Fruit fly (Drosophila melanogaster) whole organism, embryonic: ENCODE results near the gene CG33172.

ENCODE experiments used
- Bgb ChIP-seq: fragments of 200-800 bp; sonication (Bioruptor generic); IDR thresholded peaks from 2 replicates; pipeline ENCODE4 v1.3.6; 2022; ENCODE audit warnings: missing biosample characterization, missing genetic modification characterization; ENCODE audit not compliant: partially characterized antibody
- CG10209 ChIP-seq: fragments of 200-800 bp; sonication (Bioruptor generic); optimal IDR thresholded peaks from 3 replicates; lab custom pipeline; 2017; ENCODE audit warnings: missing biosample characterization, mild to moderate bottlenecking, missing genetic modification characterization, missing genetic modification reagents
- CG10274 ChIP-seq: fragments of 200-800 bp; sonication (Bioruptor generic); optimal IDR thresholded peaks from 3 replicates; lab custom pipeline; 2017; ENCODE audit warnings: missing biosample characterization, mild to moderate bottlenecking, missing genetic modification characterization
- CG10431 ChIP-seq: fragments of 200-800 bp; sonication (Bioruptor generic); optimal IDR thresholded peaks from 3 replicates; lab custom pipeline; 2018; ENCODE audit warnings: missing biosample characterization, mild to moderate bottlenecking, missing genetic modification characterization
- CG11398 ChIP-seq: fragments of 200-800 bp; sonication (Bioruptor generic); optimal IDR thresholded peaks from 2 replicates; lab custom pipeline; 2016; ENCODE audit warnings: missing biosample characterization, missing genetic modification characterization
- CG11696 ChIP-seq: fragments of 200-800 bp; sonication (Bioruptor generic); IDR thresholded peaks from 2 replicates; pipeline ENCODE4 v1.3.6; 2022; ENCODE audit warnings: missing biosample characterization, missing genetic modification characterization
- CG12155 ChIP-seq: fragments of 200-800 bp; sonication (Bioruptor generic); optimal IDR thresholded peaks from 3 replicates; lab custom pipeline; 2016; ENCODE audit warnings: missing biosample characterization, missing genetic modification characterization
- CG12219 ChIP-seq: fragments of 200-800 bp; sonication (Bioruptor generic); optimal IDR thresholded peaks from 3 replicates; lab custom pipeline; 2018; ENCODE audit warnings: missing biosample characterization, mild to moderate bottlenecking, missing genetic modification characterization
- CG12744 ChIP-seq: fragments of 200-800 bp; sonication (Bioruptor generic); optimal IDR thresholded peaks from 2 replicates; lab custom pipeline; 2016; ENCODE audit warnings: missing biosample characterization, missing genetic modification characterization
- CG14860 ChIP-seq: fragments of 200-800 bp; sonication (Bioruptor generic); IDR thresholded peaks from 3 replicates; pipeline ENCODE4 v1.3.6; 2022; ENCODE audit warnings: missing biosample characterization, missing genetic modification characterization; ENCODE audit not compliant: partially characterized antibody
- CG1529 ChIP-seq: fragments of 200-800 bp; sonication (Bioruptor generic); optimal IDR thresholded peaks from 3 replicates; lab custom pipeline; 2018; ENCODE audit warnings: missing biosample characterization, missing genetic modification characterization
- CG17359 ChIP-seq: fragments of 200-800 bp; sonication (Bioruptor generic); optimal IDR thresholded peaks from 3 replicates; lab custom pipeline; 2018; ENCODE audit warnings: missing biosample characterization, mild to moderate bottlenecking, missing genetic modification characterization, moderate library complexity
- CG18619 ChIP-seq: fragments of 200-800 bp; sonication (Bioruptor generic); optimal IDR thresholded peaks from 3 replicates; lab custom pipeline; 2017; ENCODE audit warnings: missing biosample characterization, mild to moderate bottlenecking, missing genetic modification characterization
- CG2678 ChIP-seq: fragments of 200-800 bp; sonication (Bioruptor generic); optimal IDR thresholded peaks from 3 replicates; lab custom pipeline; 2019; ENCODE audit warnings: missing biosample characterization, mild to moderate bottlenecking, missing genetic modification characterization, moderate library complexity
- CG3995 ChIP-seq: fragments of 200-800 bp; sonication (Bioruptor generic); optimal IDR thresholded peaks from 3 replicates; lab custom pipeline; 2016; ENCODE audit warnings: missing biosample characterization, missing genetic modification characterization
- CG4730 ChIP-seq: fragments of 200-800 bp; sonication (Bioruptor generic); IDR thresholded peaks from 2 replicates; pipeline ENCODE4 v1.3.6; 2022; ENCODE audit warnings: missing biosample characterization, missing genetic modification characterization
- CG6272 ChIP-seq: fragments of 200-800 bp; sonication (Bioruptor generic); IDR thresholded peaks from 2 replicates; pipeline ENCODE4 v1.3.6; 2022; ENCODE audit warnings: missing biosample characterization, missing genetic modification characterization
- CG6683 ChIP-seq: fragments of 200-800 bp; sonication (Bioruptor generic); optimal IDR thresholded peaks from 2 replicates; lab custom pipeline; 2017; ENCODE audit warnings: missing biosample characterization, mild to moderate bottlenecking, missing genetic modification characterization, missing genetic modification reagents
- CG9215 ChIP-seq: fragments of 200-800 bp; sonication (Bioruptor generic); IDR thresholded peaks from 2 replicates; pipeline ENCODE4 v1.3.6; 2022; ENCODE audit warnings: missing biosample characterization, missing genetic modification characterization
- CoRest ChIP-seq: fragments of 200-800 bp; sonication (Bioruptor generic); optimal IDR thresholded peaks from 3 replicates; lab custom pipeline; 2018; ENCODE audit warnings: missing biosample characterization, mild to moderate bottlenecking, missing genetic modification characterization, moderate library complexity
- H15 ChIP-seq: fragments of 200-800 bp; sonication (Bioruptor generic); IDR thresholded peaks from 3 replicates; pipeline ENCODE4 v1.3.6; 2022; ENCODE audit warnings: missing biosample characterization, missing genetic modification characterization
- HLH54F ChIP-seq: fragments of 200-800 bp; sonication (Bioruptor generic); optimal IDR thresholded peaks from 3 replicates; lab custom pipeline; 2016; ENCODE audit warnings: missing biosample characterization, missing genetic modification characterization
- Hand ChIP-seq: fragments of 200-800 bp; sonication (Bioruptor generic); optimal IDR thresholded peaks from 2 replicates; lab custom pipeline; 2017; ENCODE audit warnings: mild to moderate bottlenecking, missing biosample characterization, missing genetic modification reagents, missing genetic modification characterization
- Hmx ChIP-seq: fragments of 200-800 bp; sonication (Bioruptor generic); optimal IDR thresholded peaks from 2 replicates; lab custom pipeline; 2016; ENCODE audit warnings: missing biosample characterization, missing genetic modification characterization
- Jarid2 ChIP-seq: fragments of 200-800 bp; sonication (Bioruptor generic); optimal IDR thresholded peaks from 3 replicates; lab custom pipeline; 2017; ENCODE audit warnings: mild to moderate bottlenecking, missing biosample characterization, missing genetic modification reagents, missing genetic modification characterization
- Max ChIP-seq: fragments of 200-800 bp; sonication (Bioruptor generic); optimal IDR thresholded peaks from 2 replicates; lab custom pipeline; 2016; ENCODE audit warnings: missing biosample characterization, mild to moderate bottlenecking, missing genetic modification characterization
- Mes4 ChIP-seq: fragments of 200-800 bp; sonication (Bioruptor generic); optimal IDR thresholded peaks from 2 replicates; lab custom pipeline; 2016; ENCODE audit warnings: missing biosample characterization, missing genetic modification characterization
- NC2β ChIP-seq: fragments of 200-800 bp; sonication (Bioruptor generic); optimal IDR thresholded peaks from 2 replicates; lab custom pipeline; 2016; ENCODE audit warnings: missing biosample characterization, missing genetic modification characterization
- Rx ChIP-seq: fragments of 200-800 bp; sonication (Bioruptor generic); IDR thresholded peaks from 2 replicates; pipeline ENCODE4 v1.3.6; 2022; ENCODE audit warnings: missing biosample characterization, missing genetic modification characterization
- Sox102F ChIP-seq: fragments of 200-800 bp; sonication (Bioruptor generic); optimal IDR thresholded peaks from 2 replicates; lab custom pipeline; 2018; ENCODE audit warnings: missing biosample characterization, mild to moderate bottlenecking, missing genetic modification characterization, moderate library complexity
- Spps ChIP-seq: fragments of 200-800 bp; sonication (Bioruptor generic); optimal IDR thresholded peaks from 2 replicates; lab custom pipeline; 2018; ENCODE audit warnings: missing biosample characterization, mild to moderate bottlenecking, missing genetic modification characterization
- Xbp1 ChIP-seq: fragments of 200-800 bp; sonication (Bioruptor generic); optimal IDR thresholded peaks from 3 replicates; lab custom pipeline; 2016; ENCODE audit warnings: missing biosample characterization, mild to moderate bottlenecking, missing genetic modification characterization
- bab2 ChIP-seq: fragments of 200-800 bp; sonication (Bioruptor generic); optimal IDR thresholded peaks from 2 replicates; lab custom pipeline; 2016; ENCODE audit warnings: missing biosample characterization, missing genetic modification characterization
- chn ChIP-seq: fragments of 200-800 bp; sonication (Bioruptor generic); optimal IDR thresholded peaks from 2 replicates; lab custom pipeline; 2016; ENCODE audit warnings: missing biosample characterization, missing genetic modification characterization
- grn ChIP-seq: fragments of 200-800 bp; sonication (Bioruptor generic); optimal IDR thresholded peaks from 3 replicates; lab custom pipeline; 2017; ENCODE audit warnings: missing biosample characterization, missing genetic modification characterization
- gro ChIP-seq: fragments of 200-800 bp; sonication (Bioruptor generic); optimal IDR thresholded peaks from 2 replicates; lab custom pipeline; 2016; ENCODE audit warnings: missing biosample characterization, missing genetic modification characterization
- gsb ChIP-seq: fragments of 200-800 bp; sonication (Bioruptor generic); IDR thresholded peaks from 2 replicates; pipeline ENCODE4 v1.3.6; 2022; ENCODE audit warnings: missing biosample characterization, missing genetic modification characterization
- gt ChIP-seq: fragments of 200-800 bp; sonication (Bioruptor generic); IDR thresholded peaks from 2 replicates; pipeline ENCODE4 v1.3.6; 2022; ENCODE audit warnings: missing biosample characterization, missing genetic modification characterization
- her ChIP-seq: fragments of 200-800 bp; sonication (Bioruptor generic); optimal IDR thresholded peaks from 2 replicates; lab custom pipeline; 2016; ENCODE audit warnings: missing biosample characterization, missing genetic modification characterization
- jigr1 ChIP-seq: fragments of 200-800 bp; sonication (Bioruptor generic); IDR thresholded peaks from 3 replicates; pipeline ENCODE4 v1.3.6; 2022; ENCODE audit warnings: missing biosample characterization, missing genetic modification characterization
- ken ChIP-seq: fragments of 200-800 bp; sonication (Bioruptor generic); IDR thresholded peaks from 3 replicates; pipeline ENCODE4 v1.3.6; 2022; ENCODE audit warnings: missing biosample characterization, missing genetic modification characterization
- lbe ChIP-seq: fragments of 200-800 bp; sonication (Bioruptor generic); optimal IDR thresholded peaks from 2 replicates; lab custom pipeline; 2016; ENCODE audit warnings: missing biosample characterization, mild to moderate bottlenecking, missing genetic modification characterization
- lilli ChIP-seq: fragments of 200-800 bp; sonication (Bioruptor generic); optimal IDR thresholded peaks from 3 replicates; lab custom pipeline; 2016; ENCODE audit warnings: missing biosample characterization, missing genetic modification characterization
- maf-S ChIP-seq: fragments of 200-800 bp; sonication (Bioruptor generic); optimal IDR thresholded peaks from 2 replicates; lab custom pipeline; 2016; ENCODE audit warnings: missing biosample characterization, missing genetic modification characterization
- salm ChIP-seq: fragments of 200-800 bp; sonication (Bioruptor generic); optimal IDR thresholded peaks from 2 replicates; lab custom pipeline; 2018; ENCODE audit warnings: missing biosample characterization, mild to moderate bottlenecking, missing genetic modification characterization
- sens ChIP-seq: fragments of 200-800 bp; sonication (Bioruptor generic); peaks from one replicate; lab custom pipeline; 2016; ENCODE audit warnings: missing biosample characterization, missing genetic modification characterization
- tio ChIP-seq: fragments of 200-800 bp; sonication (Bioruptor generic); optimal IDR thresholded peaks from 2 replicates; lab custom pipeline; 2017; ENCODE audit warnings: missing biosample characterization, missing genetic modification characterization, inconsistent platforms
- tx ChIP-seq: fragments of 200-800 bp; sonication (Bioruptor generic); optimal IDR thresholded peaks from 2 replicates; lab custom pipeline; 2016; ENCODE audit warnings: missing biosample characterization, missing genetic modification characterization
- vnd ChIP-seq: fragments of 200-800 bp; sonication (Bioruptor generic); IDR thresholded peaks from 3 replicates; pipeline ENCODE4 v1.3.6; 2022; ENCODE audit warnings: missing biosample characterization, missing genetic modification characterization; ENCODE audit not compliant: partially characterized antibody
- wek ChIP-seq: fragments of 200-800 bp; sonication (Bioruptor generic); optimal IDR thresholded peaks from 3 replicates; lab custom pipeline; 2018; ENCODE audit warnings: missing biosample characterization, mild to moderate bottlenecking, missing genetic modification characterization, moderate library complexity

The CG33172 gene

dm6 chrX:15788235-15789187 lies 19.0 kb downstream of the CG33172 start, which contains the start of gene Rhp (continued):
- TF ChIP-seq gt (GFP tag; lab: Robert Waterston, UW): no peak
- no peak for TF ChIP-seq CG12744 (GFP tag; lab: Kevin White, UChicago)
- TF ChIP-seq CG9215: no peak
- peak; percentile 51 for TF ChIP-seq CG3995
- TF ChIP-seq Hand (GFP tag; lab: Kevin White, UChicago): no peak
- peak; percentile 56 for TF ChIP-seq lbe (GFP tag; lab: Kevin White, UChicago)
- TF ChIP-seq CG18619 (GFP tag; lab: Kevin White, UChicago): peak; percentile 48
- TF ChIP-seq HLH54F (GFP tag; lab: Kevin White, UChicago): no peak
- TF ChIP-seq CoRest: peak; percentile 45
- no peak for TF ChIP-seq her (GFP tag; lab: Kevin White, UChicago)
- no peak for TF ChIP-seq CG6272 (GFP tag; lab: Robert Waterston, UW)
- TF ChIP-seq salm: peak; percentile 57
- TF ChIP-seq CG11696 (GFP tag; lab: Robert Waterston, UW): no peak
- TF ChIP-seq Hmx: no peak
- TF ChIP-seq H15 (GFP tag; lab: Robert Waterston, UW): no peak
- no peak for TF ChIP-seq maf-S (GFP tag; lab: Kevin White, UChicago)
- no peak for TF ChIP-seq bab2 (GFP tag; lab: Kevin White, UChicago)
- TF ChIP-seq Sox102F (GFP tag; lab: Kevin White, UChicago): peak; percentile 50
- TF ChIP-seq lilli (GFP tag; lab: Kevin White, UChicago): no peak
- TF ChIP-seq Mes4 (GFP tag; lab: Kevin White, UChicago): no peak
- TF ChIP-seq CG14860 (GFP tag; lab: Robert Waterston, UW): no peak
- peak; percentile 80 for TF ChIP-seq wek (GFP tag; lab: Kevin White, UChicago)
- peak; percentile 23 for TF ChIP-seq CG6683 (GFP tag; lab: Kevin White, UChicago)
- no peak for TF ChIP-seq CG4730 (GFP tag; lab: Robert Waterston, UW)
- no peak for TF ChIP-seq Rx (GFP tag; lab: Robert Waterston, UW)
- TF ChIP-seq CG11398 (GFP tag; lab: Kevin White, UChicago): no peak
- no peak for TF ChIP-seq Xbp1
- TF ChIP-seq CG2678 (tag; lab: Kevin White, UChicago): no peak
- no peak for TF ChIP-seq CG12155 (GFP tag; lab: Kevin White, UChicago)
- no peak for TF ChIP-seq Jarid2 (GFP tag; lab: Kevin White, UChicago)
- TF ChIP-seq Bgb (GFP tag; lab: Robert Waterston, UW): peak; percentile 55; the same call in 1 of the 2 replicates
- TF ChIP-seq NC2β (GFP tag; lab: Kevin White, UChicago): no peak
- TF ChIP-seq CG12219 (GFP tag; lab: Kevin White, UChicago): peak; percentile 41
- no peak for TF ChIP-seq tio (GFP tag; lab: Kevin White, UChicago)
- TF ChIP-seq tx: no peak
- peak; percentile 55 for TF ChIP-seq CG10431 (GFP tag; lab: Kevin White, UChicago)
- no peak for TF ChIP-seq CG10274 (GFP tag; lab: Kevin White, UChicago)
- TF ChIP-seq vnd: no peak
- no peak for TF ChIP-seq chn (GFP tag; lab: Kevin White, UChicago)
- no peak for TF ChIP-seq Spps (tag; lab: Kevin White, UChicago)
- TF ChIP-seq ken (GFP tag; lab: Robert Waterston, UW): no peak
- peak; percentile 78 for TF ChIP-seq CG17359 (tag; lab: Kevin White, UChicago)
- peak; percentile 18 for TF ChIP-seq Max (GFP tag; lab: Kevin White, UChicago)
- TF ChIP-seq jigr1 (GFP tag; lab: Robert Waterston, UW): no peak
- TF ChIP-seq gro (GFP tag; lab: Kevin White, UChicago): no peak
- TF ChIP-seq grn (GFP tag; lab: Kevin White, UChicago): no peak
- TF ChIP-seq sens (GFP tag; lab: Kevin White, UChicago): peak; percentile 90
- TF ChIP-seq gsb (GFP tag; lab: Robert Waterston, UW): no peak
- peak; percentile 51 for TF ChIP-seq CG1529 (GFP tag; lab: Kevin White, UChicago)
- TF ChIP-seq CG10209 (GFP tag; lab: Kevin White, UChicago): peak; percentile 43
